Fruit fly (Drosophila melanogaster) whole organism, prepupa: ENCODE measurements around the gene MED1.

ENCODE experiments used
- CG11762 ChIP-seq: fragments of 200-800 bp; sonication (Bioruptor generic); optimal IDR thresholded peaks from 3 replicates; lab custom pipeline; 2016; ENCODE audit warnings: missing biosample characterization, missing genetic modification characterization; ENCODE audit not compliant: insufficient read depth
- CG34406 ChIP-seq: fragments of 200-800 bp; sonication (Bioruptor generic); optimal IDR thresholded peaks from 3 replicates; lab custom pipeline; 2016; ENCODE audit warnings: missing biosample characterization, missing genetic modification characterization
- Hr39 ChIP-seq: fragments of 200-800 bp; sonication (Bioruptor generic); optimal IDR thresholded peaks from 2 replicates; lab custom pipeline; 2016; ENCODE audit warnings: missing biosample characterization, missing genetic modification characterization
- Lpt ChIP-seq: fragments of 200-800 bp; sonication (Bioruptor generic); optimal IDR thresholded peaks from 3 replicates; lab custom pipeline; 2016; ENCODE audit warnings: missing biosample characterization, missing genetic modification characterization
- OdsH ChIP-seq: fragments of 200-800 bp; sonication (Bioruptor generic); optimal IDR thresholded peaks from 3 replicates; lab custom pipeline; 2016; ENCODE audit warnings: missing biosample characterization, missing genetic modification characterization

DNA sequence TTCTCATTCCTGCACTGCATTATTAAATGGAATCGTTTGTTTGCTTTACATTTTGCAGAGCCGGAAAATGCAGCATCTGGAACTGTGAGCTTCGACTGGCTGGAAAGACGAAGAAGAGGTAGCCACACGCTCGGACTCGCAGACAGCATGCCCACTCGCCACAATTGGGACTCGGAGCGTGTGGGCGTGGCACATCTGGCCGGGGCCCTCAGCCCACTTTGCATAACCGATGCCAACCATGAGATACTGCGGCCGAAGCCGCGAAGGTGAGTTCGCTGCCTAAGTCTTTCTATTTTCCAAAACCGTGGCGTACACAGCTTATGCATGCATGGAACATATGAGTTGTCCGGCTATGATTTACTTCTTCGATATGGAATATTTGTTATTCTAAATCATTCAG is 17.9 kb upstream of the MED1 start:
- TF ChIP-seq CG11762 (GFP tag; lab: Kevin White, UChicago) (no peak), Hr39 (GFP tag; lab: Kevin White, UChicago) (no peak), Lpt (no peak), OdsH (GFP tag; lab: Kevin White, UChicago) (no peak), CG34406 (GFP tag; lab: Kevin White, UChicago) (no peak)
